Fruit fly (Drosophila melanogaster) whole organism, embryonic: ENCODE data around the gene CG33489.

Source experiments
- CG10366 ChIP-seq: fragments of 200-800 bp; sonication (Bioruptor generic); IDR thresholded peaks from 2 replicates; pipeline ENCODE4 v1.3.6; 2022; ENCODE audit warnings: missing biosample characterization, missing genetic modification characterization
- CG10543 ChIP-seq: fragments of 200-800 bp; sonication (Bioruptor generic); optimal IDR thresholded peaks from 3 replicates; lab custom pipeline; 2017; ENCODE audit warnings: missing biosample characterization, mild to moderate bottlenecking, missing genetic modification characterization, moderate library complexity
- CG12299 ChIP-seq: fragments of 200-800 bp; sonication (Bioruptor generic); optimal IDR thresholded peaks from 2 replicates; lab custom pipeline; 2018; ENCODE audit warnings: missing biosample characterization, mild to moderate bottlenecking, missing genetic modification characterization
- CG4328 ChIP-seq: fragments of 200-800 bp; sonication (Bioruptor generic); optimal IDR thresholded peaks from 3 replicates; lab custom pipeline; 2017; ENCODE audit warnings: missing biosample characterization, missing genetic modification reagents, missing genetic modification characterization
- CG6175 ChIP-seq: fragments of 200-800 bp; sonication (Bioruptor generic); IDR thresholded peaks from 3 replicates; pipeline ENCODE4 v1.3.6; 2022; ENCODE audit warnings: missing biosample characterization, missing genetic modification characterization
- CG6854 ChIP-seq: fragments of 200-800 bp; sonication (Bioruptor generic); optimal IDR thresholded peaks from 3 replicates; lab custom pipeline; 2017; ENCODE audit warnings: missing biosample characterization, mild to moderate bottlenecking, missing genetic modification characterization
- CG7357 ChIP-seq: fragments of 200-800 bp; sonication (Bioruptor generic); IDR thresholded peaks from 3 replicates; pipeline ENCODE4 v1.3.6; 2022; ENCODE audit warnings: missing biosample characterization, missing genetic modification characterization
- CTCF ChIP-seq: fragments of 200-800 bp; sonication (Bioruptor generic); optimal IDR thresholded peaks from 2 replicates; lab custom pipeline; 2017; ENCODE audit warnings: missing biosample characterization, mild to moderate bottlenecking, missing genetic modification characterization, moderate library complexity
- D ChIP-seq, 2 experiments: fragments of 200-800 bp in 1 of 2; fragments of >200 bp in 1 of 2; sonication (Bioruptor generic) in 1 of 2; optimal IDR thresholded peaks; 2 replicates in 1 of 2; 3 replicates in 1 of 2; lab custom pipeline; 2017; ENCODE audit warnings: mild to moderate bottlenecking in 1 of 2, missing biosample characterization in 1 of 2, missing genetic modification characterization in 1 of 2, missing genetic modification reagents in 1 of 2
- Fer1 ChIP-seq: fragments of 200-800 bp; sonication (Bioruptor generic); optimal IDR thresholded peaks from 2 replicates; lab custom pipeline; 2017; ENCODE audit warnings: missing biosample characterization, mild to moderate bottlenecking, missing genetic modification characterization
- aop ChIP-seq: fragments of 200-800 bp; sonication (Bioruptor generic); IDR thresholded peaks from 2 replicates; pipeline ENCODE4 v1.3.6; 2022; ENCODE audit warnings: missing biosample characterization, missing genetic modification characterization
- cg ChIP-seq: fragments of 200-800 bp; sonication (Bioruptor generic); optimal IDR thresholded peaks from 3 replicates; lab custom pipeline; 2019; ENCODE audit warnings: missing biosample characterization, mild to moderate bottlenecking, missing genetic modification characterization, moderate library complexity
- gce ChIP-seq: fragments of 200-800 bp; sonication (Bioruptor generic); IDR thresholded peaks from 3 replicates; pipeline ENCODE4 v1.3.6; 2022; ENCODE audit warnings: missing biosample characterization, missing genetic modification characterization
- pan ChIP-seq, 4 experiments: fragments of >200 bp in 3 of 4; fragments of 200-800 bp in 1 of 4; sonication (Bioruptor generic) in 1 of 4; optimal IDR thresholded peaks in 3 of 4; IDR thresholded peaks in 1 of 4; 2 replicates each; pipeline versions ENCODE4 v1.3.6 to Lab custom; 2017 to 2022; ENCODE audit warnings: missing biosample characterization in 2 of 4, missing genetic modification characterization in 2 of 4, mixed read lengths in 1 of 4

dm6 chr3L:11593778-11594177, 16.9 kb upstream of the CG33489 start:
- TF ChIP-seq D (optimal IDR thresholded peaks at IDR 0.05; lab: Kevin White, UChicago): no peak
- no peak for TF ChIP-seq D (GFP tag; optimal IDR thresholded peaks at IDR 0.05; lab: Kevin White, UChicago)
- no peak for TF ChIP-seq CG12299
- TF ChIP-seq pan (optimal IDR thresholded peaks at IDR 0.05; lab: Kevin White, UChicago): no peak
- TF ChIP-seq pan (GFP tag; optimal IDR thresholded peaks at IDR 0.05 in 1 of 2, IDR thresholded peaks at IDR 0.05 in 1 of 2): no peak
- no peak for TF ChIP-seq CG10366 (GFP tag; lab: Robert Waterston, UW)
- no peak for TF ChIP-seq Fer1 (GFP tag; lab: Kevin White, UChicago)
- no peak for TF ChIP-seq aop (GFP tag; lab: Robert Waterston, UW)
- TF ChIP-seq gce (GFP tag; lab: Robert Waterston, UW): no peak
- TF ChIP-seq CG6175 (GFP tag; lab: Robert Waterston, UW): no peak
- no peak for TF ChIP-seq CG4328 (GFP tag; lab: Kevin White, UChicago)
- no peak for TF ChIP-seq CG6854 (GFP tag; lab: Kevin White, UChicago)
- no peak for TF ChIP-seq CG10543 (GFP tag; lab: Kevin White, UChicago)
- TF ChIP-seq cg (GFP tag; lab: Kevin White, UChicago): no peak
- TF ChIP-seq CG7357 (GFP tag; lab: Robert Waterston, UW): no peak
- TF ChIP-seq CTCF: no peak
